Fruit fly (Drosophila melanogaster): Measurements from ENCODE around the gene CG34425.
A peak's percentile ranks its signal among the peaks of the same experiment; 100 is the strongest.

Gene CG34425

DNA sequence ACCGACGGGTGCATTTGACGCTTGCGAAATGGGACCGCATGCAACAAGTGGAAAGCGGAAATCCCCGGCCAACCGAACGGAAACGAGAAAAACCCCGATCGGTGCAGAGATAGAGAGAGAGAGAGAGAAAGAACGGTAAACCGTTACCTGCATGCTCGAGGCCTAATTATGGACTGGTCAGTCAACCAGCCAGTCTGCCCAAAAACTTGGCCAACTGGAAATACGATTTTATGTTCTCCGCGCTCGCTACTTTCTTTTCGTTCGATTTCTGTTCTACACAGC is 33.5 kb downstream of the CG34425 start:
- peak; percentile 44; the same call in 1 of the 3 replicates for TF ChIP-seq CG4496 (GFP tag; IDR thresholded peaks at IDR 0.05)
- TF ChIP-seq Ets98B (GFP tag; IDR thresholded peaks at IDR 0.05): no peak

DNA sequence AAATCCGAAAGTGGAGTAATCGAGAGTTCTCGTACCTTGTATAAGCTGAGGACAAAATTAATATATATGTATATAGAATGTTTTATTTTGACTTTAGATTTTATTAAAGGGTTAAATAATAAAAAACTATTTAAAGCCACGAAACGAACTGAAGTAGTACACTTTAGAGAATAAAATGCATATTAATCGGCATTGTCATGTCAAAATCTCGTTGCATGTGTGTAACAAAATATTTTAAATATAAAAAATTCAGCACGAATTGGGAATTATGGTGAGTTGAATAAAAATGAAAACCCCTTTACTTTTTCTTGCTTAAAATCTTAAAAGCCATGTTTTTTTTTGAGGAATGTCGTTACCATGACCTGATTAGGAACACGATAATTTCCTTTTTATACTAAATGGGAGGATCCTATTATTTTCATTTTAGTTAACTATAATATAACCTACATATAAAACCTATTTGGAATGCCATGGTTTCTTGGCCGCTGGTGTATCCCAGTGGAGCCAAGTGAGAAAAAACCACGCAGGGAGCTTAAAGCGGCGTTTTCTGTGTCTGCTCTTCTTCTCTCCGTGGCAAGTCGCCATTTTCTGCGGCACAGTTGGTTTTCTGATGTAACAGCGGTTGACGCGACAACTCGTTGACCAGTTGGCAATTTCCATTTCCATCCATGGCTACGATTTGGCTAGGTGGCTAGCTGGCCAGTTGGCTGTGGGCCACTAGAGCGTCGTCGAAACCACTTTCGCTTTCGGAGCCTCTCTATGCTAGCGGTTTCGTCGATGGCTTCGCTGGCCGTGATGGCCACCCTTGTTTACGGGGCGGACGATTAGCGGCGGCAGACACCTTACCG is 34.1 kb downstream of the CG34425 start:
- TF ChIP-seq CG13204 (GFP tag; optimal IDR thresholded peaks at IDR 0.05) (peak; percentile 26), fd96Ca (GFP tag; IDR thresholded peaks at IDR 0.05) (0 out of 3 replicates have a peak, but pooled peaks have one; percentile 19), CG14655 (GFP tag; optimal IDR thresholded peaks at IDR 0.05) (no peak), CG4496 (GFP tag; IDR thresholded peaks at IDR 0.05) (no peak)

DNA sequence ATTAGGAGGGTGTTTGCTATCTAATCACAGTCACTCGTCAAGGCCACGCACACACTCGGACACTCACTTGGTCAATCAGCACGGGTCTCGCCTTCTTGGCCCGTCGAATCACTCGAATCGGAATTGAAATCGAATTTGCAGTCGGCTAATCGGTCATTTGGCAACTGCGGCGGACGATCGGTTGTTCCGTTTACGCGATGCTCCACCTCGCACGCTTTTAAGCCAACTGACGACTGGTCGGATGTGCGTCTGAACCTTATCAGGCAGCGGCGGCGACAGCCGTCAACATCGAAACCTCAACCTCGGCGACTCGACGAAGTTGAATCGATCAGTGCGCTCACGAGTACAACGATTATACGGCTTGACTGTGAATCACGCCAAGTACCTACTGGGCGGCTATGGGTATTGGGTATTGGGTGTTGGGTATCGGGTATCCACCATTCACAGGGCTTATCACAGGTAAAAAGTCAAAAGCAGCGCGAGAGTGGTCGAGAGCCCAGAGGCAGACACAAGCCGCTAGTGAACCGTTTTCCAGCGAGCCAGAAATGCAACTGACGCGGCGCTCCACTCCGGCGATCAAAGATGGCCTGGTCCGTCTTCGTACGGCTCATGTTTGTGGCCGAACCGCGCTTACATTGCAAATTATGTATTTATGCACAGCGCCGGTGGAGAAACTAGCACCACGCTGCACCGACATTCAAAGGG is 35.0 kb downstream of the CG34425 start:
- no peak; the same call in 2 of the 3 replicates for TF ChIP-seq CG4496 (GFP tag; IDR thresholded peaks at IDR 0.05)
- no peak for TF ChIP-seq CG8159 (tag; optimal IDR thresholded peaks at IDR 0.05)
- TF ChIP-seq Pif1B (GFP tag; optimal IDR thresholded peaks at IDR 0.05): peak; percentile 16
- peak; percentile 49 for TF ChIP-seq CG13204 (GFP tag; optimal IDR thresholded peaks at IDR 0.05)
- no peak for TF ChIP-seq Snoo (tag; optimal IDR thresholded peaks at IDR 0.05)
- peak; percentile 38 for TF ChIP-seq gl (tag; optimal IDR thresholded peaks at IDR 0.05)
- no peak for TF ChIP-seq CG12605 (GFP tag; IDR thresholded peaks at IDR 0.05)
- TF ChIP-seq CG17806 (tag; optimal IDR thresholded peaks at IDR 0.05): no peak
- TF ChIP-seq EcR (GFP tag; optimal IDR thresholded peaks at IDR 0.05): peak; percentile 59
- peak; percentile 16; the same call in 1 of the 2 replicates for TF ChIP-seq Ets98B (GFP tag; IDR thresholded peaks at IDR 0.05)
- peak; percentile 41; the same call in 1 of the 3 replicates for TF ChIP-seq fd96Ca (GFP tag; IDR thresholded peaks at IDR 0.05)
- TF ChIP-seq rn (GFP tag; IDR thresholded peaks at IDR 0.05): no peak
- no peak for TF ChIP-seq CG32121 (GFP tag; IDR thresholded peaks at IDR 0.05)
- TF ChIP-seq CG14655 (GFP tag; optimal IDR thresholded peaks at IDR 0.05): no peak

DNA sequence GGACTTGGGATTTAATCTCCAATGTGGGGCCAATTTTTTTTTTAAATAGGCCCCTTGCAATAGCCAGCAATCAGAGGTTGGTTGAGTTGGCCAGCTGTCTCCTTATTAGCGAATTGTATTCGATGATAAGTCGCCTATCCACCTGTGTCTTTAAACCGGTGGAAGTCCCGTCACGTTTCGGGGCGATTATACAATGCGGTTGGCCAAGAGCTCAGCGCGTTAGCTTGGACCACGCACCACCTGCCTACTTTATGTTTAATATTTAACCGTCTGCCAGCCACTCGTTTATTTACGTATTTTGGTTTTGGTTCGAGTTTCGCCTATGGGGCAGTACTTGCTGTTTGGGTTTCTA is 35.5 kb downstream of the CG34425 start:
- TF ChIP-seq Snoo (tag; optimal IDR thresholded peaks at IDR 0.05) (no peak), CG8159 (tag; optimal IDR thresholded peaks at IDR 0.05) (no peak)

DNA sequence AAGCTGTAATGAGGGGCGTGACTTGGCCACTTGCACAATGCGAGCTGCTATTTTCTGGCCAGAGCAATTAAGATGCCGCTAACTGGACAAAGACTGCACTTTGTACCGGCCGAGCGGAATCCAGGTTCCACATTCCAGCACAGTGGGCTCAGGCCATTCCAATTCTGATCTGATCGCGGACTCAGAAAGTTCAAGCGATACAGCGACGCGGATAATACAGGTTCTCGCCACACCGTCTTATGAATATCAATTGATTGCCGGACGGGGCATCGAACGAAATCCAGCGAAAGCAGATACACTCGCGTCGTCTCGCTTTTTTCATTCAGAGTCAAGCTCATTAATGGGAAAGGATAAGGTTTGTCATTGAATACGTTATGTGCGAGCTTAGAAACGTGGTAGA is 37.2 kb downstream of the CG34425 start:
- TF ChIP-seq CG4496 (GFP tag; IDR thresholded peaks at IDR 0.05) (0 out of 3 replicates have a peak, but pooled peaks have one; percentile 22), CG8159 (tag; optimal IDR thresholded peaks at IDR 0.05) (peak; percentile 2), CG10348 (GFP tag; IDR thresholded peaks at IDR 0.05) (no peak), EcR (GFP tag; optimal IDR thresholded peaks at IDR 0.05) (peak; percentile 72), CG13204 (GFP tag; optimal IDR thresholded peaks at IDR 0.05) (peak; percentile 68), gl (tag; optimal IDR thresholded peaks at IDR 0.05) (peak; percentile 40), Snoo (tag; optimal IDR thresholded peaks at IDR 0.05) (peak; percentile 30), CG15710 (tag; optimal IDR thresholded peaks at IDR 0.05) (peak; percentile 7), fd96Ca (GFP tag; IDR thresholded peaks at IDR 0.05) (no peak)

DNA sequence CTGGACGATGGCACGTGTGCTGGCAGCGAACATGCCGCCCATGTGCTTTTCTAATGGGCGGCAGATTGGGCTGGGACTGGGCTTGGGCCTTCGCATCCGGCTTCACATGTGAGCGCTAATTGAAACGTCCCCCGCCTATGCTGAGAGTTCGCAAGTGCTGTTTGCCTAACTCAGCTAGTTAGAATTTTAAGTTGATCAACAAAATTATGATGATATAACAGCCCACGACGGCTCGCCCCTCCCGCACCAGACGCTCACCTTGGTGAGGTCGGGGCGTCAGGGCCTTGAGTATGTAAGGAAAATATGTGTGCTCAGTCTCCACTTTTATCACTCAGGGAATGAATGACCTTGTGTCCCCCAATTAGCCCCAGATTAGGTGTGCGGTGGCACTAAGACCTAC is 39.3 kb downstream of the CG34425 start:
- TF ChIP-seq CG32121 (GFP tag; IDR thresholded peaks at IDR 0.05): no peak
- TF ChIP-seq Pif1A (GFP tag; optimal IDR thresholded peaks at IDR 0.05): no peak
- no peak for TF ChIP-seq CG12605 (GFP tag; IDR thresholded peaks at IDR 0.05)
- TF ChIP-seq Pif1B (GFP tag; optimal IDR thresholded peaks at IDR 0.05): no peak
- no peak for TF ChIP-seq CG9948 (tag; optimal IDR thresholded peaks at IDR 0.05)
- no peak for TF ChIP-seq CG13204 (GFP tag; optimal IDR thresholded peaks at IDR 0.05)
- no peak for TF ChIP-seq CG17806 (tag; optimal IDR thresholded peaks at IDR 0.05)
- TF ChIP-seq Ets98B (GFP tag; IDR thresholded peaks at IDR 0.05): no peak
- no peak for TF ChIP-seq CG34367 (tag; optimal IDR thresholded peaks at IDR 0.05)
- no peak for TF ChIP-seq EcR (GFP tag; optimal IDR thresholded peaks at IDR 0.05)
- TF ChIP-seq gl (tag; optimal IDR thresholded peaks at IDR 0.05): no peak
- TF ChIP-seq rn (GFP tag; IDR thresholded peaks at IDR 0.05): no peak
- no peak for TF ChIP-seq CG4496 (GFP tag; IDR thresholded peaks at IDR 0.05)
- TF ChIP-seq CG10348 (GFP tag; IDR thresholded peaks at IDR 0.05): no peak
- TF ChIP-seq CG8159 (tag; optimal IDR thresholded peaks at IDR 0.05): no peak
- TF ChIP-seq fd96Ca (GFP tag; IDR thresholded peaks at IDR 0.05): no peak
- TF ChIP-seq CG15710 (tag; optimal IDR thresholded peaks at IDR 0.05): no peak
- TF ChIP-seq D1 (tag; optimal IDR thresholded peaks at IDR 0.05): no peak
- TF ChIP-seq CG14655 (GFP tag; optimal IDR thresholded peaks at IDR 0.05): no peak
- TF ChIP-seq Snoo (tag; optimal IDR thresholded peaks at IDR 0.05): no peak

DNA sequence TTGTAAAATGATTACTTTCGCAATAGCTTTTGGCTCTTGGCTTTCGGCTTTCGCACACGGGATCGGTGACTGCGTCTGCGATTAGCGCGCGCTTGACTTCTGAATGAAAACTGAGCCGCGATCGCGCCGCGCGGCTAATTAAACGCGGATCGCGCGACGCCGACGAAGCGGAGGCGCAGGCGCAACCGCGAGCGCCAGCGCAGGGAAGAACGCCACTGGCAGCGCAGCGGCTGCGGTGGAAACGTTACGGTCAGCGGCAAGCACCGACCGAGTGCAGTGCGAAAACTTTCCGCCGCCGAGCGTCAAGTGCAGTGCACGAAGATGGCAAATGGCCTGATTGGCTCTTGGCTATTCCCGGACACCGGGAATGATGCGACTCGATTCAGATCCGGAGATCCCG is 43.4 kb downstream of the CG34425 start, which contains the start of gene CG31522:
Gene CG31522, minus strand, starts transcription at position 101 of the 400 bp plus-strand sequence.
- no peak for TF ChIP-seq CG8159 (tag; optimal IDR thresholded peaks at IDR 0.05)
- TF ChIP-seq CG32121 (GFP tag; IDR thresholded peaks at IDR 0.05): no peak
- peak; percentile 79 for TF ChIP-seq CG13204 (GFP tag; optimal IDR thresholded peaks at IDR 0.05)

All from whole organism, pupa.